Fruit fly (Drosophila melanogaster): ENCODE data around the gene Btk.
A peak's percentile ranks its signal among the peaks of the same experiment; 100 is the strongest.

Btk gene

DNA sequence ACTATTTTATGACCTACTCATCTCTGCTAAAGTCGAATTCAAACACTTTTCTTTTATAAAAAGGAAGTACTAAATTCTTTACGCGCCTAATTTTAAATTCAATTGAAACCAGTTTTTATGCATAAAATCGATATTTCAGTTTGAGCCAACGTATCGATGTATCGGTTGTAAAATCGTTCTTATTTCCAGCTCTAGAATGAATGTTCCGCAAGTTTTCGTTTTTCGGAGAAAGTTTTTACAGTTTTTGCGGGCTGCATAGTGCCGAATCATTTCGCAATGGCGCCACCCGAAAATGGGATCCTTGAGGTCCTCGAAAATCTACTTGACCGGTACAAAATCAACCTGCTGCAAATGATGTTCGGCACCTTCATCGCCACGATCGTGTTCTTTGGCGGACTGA lies 4.5 kb upstream of the Btk start, which contains the start of gene CG7840:
TSS of gene CG7840 (plus strand) at position 178 of the 400 bp plus-strand sequence.
- no peak for TF ChIP-seq CG13204 (GFP tag; optimal IDR thresholded peaks at IDR 0.05)
- TF ChIP-seq CG32121 (GFP tag; IDR thresholded peaks at IDR 0.05): no peak
- TF ChIP-seq CG12605 (GFP tag; IDR thresholded peaks at IDR 0.05): no peak
- no peak for TF ChIP-seq CG8159 (tag; optimal IDR thresholded peaks at IDR 0.05)

DNA sequence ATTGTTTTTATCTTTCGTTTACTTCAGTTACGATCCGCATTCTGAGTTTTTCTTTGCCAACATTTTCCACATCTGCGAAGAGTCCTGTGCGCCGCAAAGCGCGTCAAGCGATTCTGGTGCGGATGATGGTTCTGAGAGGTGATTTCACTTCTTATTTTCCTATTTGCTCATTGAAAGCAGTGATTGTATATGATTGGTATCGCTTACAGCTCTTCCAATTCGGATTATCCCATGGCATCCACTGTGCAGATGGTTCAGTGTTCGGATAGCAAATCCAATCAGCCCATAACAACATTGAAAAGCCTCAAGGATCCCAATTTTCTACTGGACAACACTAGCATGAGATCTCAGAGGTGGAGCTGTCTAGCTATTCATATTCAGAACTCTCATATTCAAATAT lies 3.8 kb upstream of the Btk start:
- TF ChIP-seq Pif1A (GFP tag; optimal IDR thresholded peaks at IDR 0.05) (no peak), CG8301 (tag; optimal IDR thresholded peaks at IDR 0.05) (no peak), CG10348 (GFP tag; IDR thresholded peaks at IDR 0.05) (no peak), CG8159 (tag; optimal IDR thresholded peaks at IDR 0.05) (no peak), CG13204 (GFP tag; optimal IDR thresholded peaks at IDR 0.05) (no peak), D1 (tag; optimal IDR thresholded peaks at IDR 0.05) (no peak), fd96Ca (GFP tag; IDR thresholded peaks at IDR 0.05) (no peak), Snoo (tag; optimal IDR thresholded peaks at IDR 0.05) (no peak)

DNA sequence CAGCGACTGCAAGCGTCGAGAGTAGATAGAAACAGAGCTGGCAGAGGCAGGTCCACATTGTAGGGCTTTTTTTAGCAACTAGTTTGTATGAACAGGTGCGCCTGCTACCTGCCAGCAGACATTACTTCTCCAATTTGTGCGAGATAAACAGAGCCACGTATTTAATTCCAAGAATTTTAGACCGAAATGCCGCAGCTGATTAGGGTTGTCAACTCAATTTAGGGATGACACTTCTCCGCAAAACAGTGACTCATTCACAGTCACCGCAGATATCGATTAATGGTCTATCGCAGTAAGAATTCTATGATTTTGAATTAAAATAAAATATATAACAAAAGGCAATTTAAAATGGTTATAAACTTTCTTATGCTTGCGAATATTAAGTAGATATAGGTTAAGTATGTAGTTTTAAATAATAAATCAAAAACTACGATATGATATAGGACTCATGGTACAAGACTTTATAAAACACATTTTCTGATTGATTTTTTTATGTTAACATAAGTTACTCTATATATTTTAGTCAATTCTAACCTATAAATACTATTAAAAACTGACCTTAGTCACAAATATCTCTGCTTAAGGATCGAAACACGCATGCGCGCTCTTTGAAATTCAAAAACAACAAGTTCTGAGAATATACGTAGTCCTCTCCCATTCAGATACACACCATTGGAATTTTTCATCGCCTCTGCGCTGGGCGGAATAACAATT lies 2.0 kb upstream of the Btk start, which contains the start of the genes wol and Scgalpha:
TSS of gene wol (minus strand) at position 220 of the 714 bp plus-strand sequence.
TSS of gene Scgalpha (plus strand) at position 664 of the 714 bp plus-strand sequence.
- TF ChIP-seq CG8159 (tag; optimal IDR thresholded peaks at IDR 0.05) (no peak), CG14655 (GFP tag; optimal IDR thresholded peaks at IDR 0.05) (no peak), Pif1B (GFP tag; optimal IDR thresholded peaks at IDR 0.05) (no peak), CG17806 (tag; optimal IDR thresholded peaks at IDR 0.05) (no peak), CG10348 (GFP tag; IDR thresholded peaks at IDR 0.05) (no peak), CG13204 (GFP tag; optimal IDR thresholded peaks at IDR 0.05) (no peak), D1 (tag; optimal IDR thresholded peaks at IDR 0.05) (no peak), Pif1A (GFP tag; optimal IDR thresholded peaks at IDR 0.05) (no peak), CG12605 (GFP tag; IDR thresholded peaks at IDR 0.05) (no peak), CG9948 (tag; optimal IDR thresholded peaks at IDR 0.05) (no peak), Snoo (tag; optimal IDR thresholded peaks at IDR 0.05) (no peak), rn (GFP tag; IDR thresholded peaks at IDR 0.05) (no peak), Ets98B (GFP tag; IDR thresholded peaks at IDR 0.05) (no peak), CG15710 (tag; optimal IDR thresholded peaks at IDR 0.05) (no peak), EcR (GFP tag; optimal IDR thresholded peaks at IDR 0.05) (no peak), CG34367 (tag; optimal IDR thresholded peaks at IDR 0.05) (no peak)

DNA sequence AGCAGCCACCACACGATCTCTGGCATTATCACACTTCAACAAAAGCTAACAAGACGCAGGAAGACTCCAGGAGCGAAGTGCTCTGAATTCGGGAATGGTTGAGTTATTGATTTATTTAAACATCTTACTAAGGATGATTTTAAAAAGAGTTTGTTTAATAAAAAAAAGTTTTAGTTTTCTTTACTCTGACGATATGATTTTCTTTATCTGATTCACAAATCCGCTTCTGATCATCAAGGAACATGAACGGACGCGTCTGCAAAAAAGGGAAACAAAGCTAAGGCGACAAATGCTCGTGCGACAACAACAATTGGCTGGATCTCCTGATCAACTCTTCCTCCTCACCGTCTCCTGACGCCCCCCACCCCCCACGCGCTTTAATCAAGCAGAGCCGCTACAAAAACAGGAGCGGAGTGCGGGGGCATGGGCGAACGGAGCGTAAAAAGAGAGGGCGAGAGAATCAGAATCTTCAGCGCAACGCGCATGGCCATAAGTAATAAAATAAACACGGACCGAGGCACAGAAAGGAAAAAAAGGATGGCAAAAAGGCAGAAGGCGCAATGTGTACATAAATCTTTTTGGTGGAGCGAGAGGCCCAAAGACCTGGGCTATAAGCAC lies 1.6 kb downstream of the Btk start:
- TF ChIP-seq EcR (GFP tag; optimal IDR thresholded peaks at IDR 0.05) (peak; percentile 81), CG34367 (tag; optimal IDR thresholded peaks at IDR 0.05) (peak; percentile 75), gl (tag; optimal IDR thresholded peaks at IDR 0.05) (peak; percentile 85), Pif1A (GFP tag; optimal IDR thresholded peaks at IDR 0.05) (peak; percentile 82), CG13204 (GFP tag; optimal IDR thresholded peaks at IDR 0.05) (peak; percentile 97), CG9948 (tag; optimal IDR thresholded peaks at IDR 0.05) (peak; percentile 85), Snoo (tag; optimal IDR thresholded peaks at IDR 0.05) (peak; percentile 86), Pif1B (GFP tag; optimal IDR thresholded peaks at IDR 0.05) (peak; percentile 92), rn (GFP tag; IDR thresholded peaks at IDR 0.05) (peak; percentile 40; the same call in 1 of the 2 replicates), CG8159 (tag; optimal IDR thresholded peaks at IDR 0.05) (peak; percentile 93), CG10348 (GFP tag; IDR thresholded peaks at IDR 0.05) (no peak), fd96Ca (GFP tag; IDR thresholded peaks at IDR 0.05) (peak; percentile 71), Ets98B (GFP tag; IDR thresholded peaks at IDR 0.05) (peak; percentile 47), CG32121 (GFP tag; IDR thresholded peaks at IDR 0.05) (no peak), CG4496 (GFP tag; IDR thresholded peaks at IDR 0.05) (peak; percentile 69; the same call in 2 of the 3 replicates), CG17806 (tag; optimal IDR thresholded peaks at IDR 0.05) (peak; percentile 92), CG15710 (tag; optimal IDR thresholded peaks at IDR 0.05) (peak; percentile 95), CG14655 (GFP tag; optimal IDR thresholded peaks at IDR 0.05) (no peak), CG8301 (tag; optimal IDR thresholded peaks at IDR 0.05) (peak; percentile 74), D1 (tag; optimal IDR thresholded peaks at IDR 0.05) (peak; percentile 51), CG12605 (GFP tag; IDR thresholded peaks at IDR 0.05) (peak; percentile 64; the same call in 1 of the 2 replicates)

DNA sequence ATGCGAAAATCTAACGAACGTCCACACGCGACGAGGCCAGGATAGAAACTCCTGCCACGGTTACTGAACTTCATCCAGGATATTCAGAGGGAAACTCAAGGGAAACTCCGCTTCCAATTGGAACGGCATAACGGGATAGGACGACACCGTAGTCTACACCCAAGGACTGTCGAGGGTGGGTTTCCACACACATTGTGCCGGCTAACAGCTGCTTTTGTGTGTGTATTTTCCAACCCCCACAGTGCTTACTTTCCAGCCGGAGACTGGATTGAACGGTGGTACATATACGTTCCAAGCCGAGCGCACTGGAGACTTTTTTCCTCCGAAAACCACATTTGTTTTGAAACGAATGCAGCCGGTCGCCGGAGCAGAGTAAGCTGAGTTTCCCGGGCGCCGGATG lies 3.8 kb downstream of the Btk start:
- TF ChIP-seq CG32121 (GFP tag; IDR thresholded peaks at IDR 0.05) (no peak), CG8301 (tag; optimal IDR thresholded peaks at IDR 0.05) (no peak), CG9948 (tag; optimal IDR thresholded peaks at IDR 0.05) (no peak), CG14655 (GFP tag; optimal IDR thresholded peaks at IDR 0.05) (no peak), CG8159 (tag; optimal IDR thresholded peaks at IDR 0.05) (no peak), CG13204 (GFP tag; optimal IDR thresholded peaks at IDR 0.05) (no peak), Snoo (tag; optimal IDR thresholded peaks at IDR 0.05) (no peak), CG10348 (GFP tag; IDR thresholded peaks at IDR 0.05) (no peak), gl (tag; optimal IDR thresholded peaks at IDR 0.05) (no peak), Pif1A (GFP tag; optimal IDR thresholded peaks at IDR 0.05) (no peak), CG17806 (tag; optimal IDR thresholded peaks at IDR 0.05) (no peak), Pif1B (GFP tag; optimal IDR thresholded peaks at IDR 0.05) (no peak), CG34367 (tag; optimal IDR thresholded peaks at IDR 0.05) (no peak), Ets98B (GFP tag; IDR thresholded peaks at IDR 0.05) (no peak), D1 (tag; optimal IDR thresholded peaks at IDR 0.05) (no peak)

DNA sequence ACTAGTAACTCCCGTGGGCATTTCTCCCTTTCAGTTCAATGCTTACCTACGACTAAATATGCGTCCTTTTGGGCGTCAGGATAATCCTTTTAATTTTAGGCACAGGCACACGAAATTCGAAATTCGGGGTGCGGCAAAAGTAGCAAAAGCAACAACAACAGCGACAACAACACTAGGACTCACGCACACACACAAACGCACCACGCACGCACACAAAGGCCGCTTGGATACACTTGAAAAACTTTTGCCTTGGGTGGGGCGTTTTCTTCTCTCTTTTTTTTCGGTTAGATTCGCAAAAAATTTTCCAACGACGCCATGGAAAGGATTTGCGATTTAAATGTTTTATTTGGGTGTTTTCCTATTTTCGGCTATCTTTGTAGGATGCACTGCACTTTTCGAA lies 4.5 kb downstream of the Btk start:
- TF ChIP-seq rn (GFP tag; IDR thresholded peaks at IDR 0.05) (no peak), CG32121 (GFP tag; IDR thresholded peaks at IDR 0.05) (no peak), CG8301 (tag; optimal IDR thresholded peaks at IDR 0.05) (no peak), fd96Ca (GFP tag; IDR thresholded peaks at IDR 0.05) (no peak), CG10348 (GFP tag; IDR thresholded peaks at IDR 0.05) (no peak), Pif1B (GFP tag; optimal IDR thresholded peaks at IDR 0.05) (no peak), D1 (tag; optimal IDR thresholded peaks at IDR 0.05) (no peak)

All from whole organism, pupa.